Worm (Caenorhabditis elegans): ENCODE data around the gene ZK632.14.
A peak's percentile ranks its signal among the peaks of the same experiment; 100 is the strongest.

ZK632.14 gene

DNA sequence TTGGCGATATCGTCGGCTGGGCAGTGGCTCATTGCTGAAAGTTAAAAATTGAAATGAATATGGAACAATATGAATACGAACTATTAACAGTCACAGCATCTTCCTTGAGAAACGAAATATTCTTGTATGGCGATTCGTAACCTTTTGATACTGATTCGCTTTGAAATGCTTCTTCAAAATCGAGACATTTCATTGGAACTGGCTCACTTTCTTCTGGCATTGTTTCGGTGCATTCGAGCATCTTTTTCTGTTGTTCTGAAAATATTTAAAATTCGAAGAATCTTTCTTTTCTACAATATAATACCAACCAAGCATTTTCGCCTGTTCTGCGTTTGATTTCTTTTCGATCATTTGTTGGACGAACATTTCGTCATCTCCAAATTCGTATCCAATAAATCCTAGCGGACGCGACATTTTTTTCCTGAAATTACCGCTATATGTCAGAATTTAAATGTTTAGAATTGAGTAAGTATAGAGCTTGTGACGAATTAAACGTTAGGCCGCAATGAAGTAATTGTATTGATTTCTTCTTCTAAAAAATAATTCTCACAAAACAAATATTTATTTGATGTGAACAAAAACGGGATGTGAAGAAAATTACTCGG is 11.2 kb downstream of the ZK632.14 start, which contains the start of gene lin-52 (continued):
- TF ChIP-seq K12H6.12 (tag; optimal IDR thresholded peaks at IDR 0.05) (no peak), T07F8.4 (tag; optimal IDR thresholded peaks at IDR 0.05) (no peak), Y79H2A.3 (GFP tag; conservative IDR thresholded peaks at IDR 0.05) (no peak), tbx-9 (tag; optimal IDR thresholded peaks at IDR 0.05; ENCODE audit: borderline replicate concordance) (no peak), snpc-1.1 (tag; optimal IDR thresholded peaks at IDR 0.05; ENCODE audit: insufficient read depth) (no peak), unc-130 (GFP tag; optimal IDR thresholded peaks at IDR 0.05) (no peak), egl-18 (GFP tag; IDR thresholded peaks at IDR 0.05) (no peak), T26A5.8 (tag; optimal IDR thresholded peaks at IDR 0.05) (no peak), Y56A3A.18 (GFP tag; IDR thresholded peaks at IDR 0.05) (peak; percentile 57; the same call in 1 of the 2 replicates), madf-10 (tag; optimal IDR thresholded peaks at IDR 0.05) (peak; percentile 27), B0035.1 (tag; optimal IDR thresholded peaks at IDR 0.05) (peak; percentile 31), ceh-58 (GFP tag; IDR thresholded peaks at IDR 0.05) (no peak), fkh-3 (tag; optimal IDR thresholded peaks at IDR 0.05) (peak; percentile 13), F10E7.11 (tag; optimal IDR thresholded peaks at IDR 0.05) (no peak), ets-4 (GFP tag; optimal IDR thresholded peaks at IDR 0.05) (no peak), die-1 (tag; optimal IDR thresholded peaks at IDR 0.05) (no peak), F55B11.4 (tag; optimal IDR thresholded peaks at IDR 0.05; ENCODE audit: borderline replicate concordance, insufficient read depth) (no peak), F33H1.4 (GFP tag; IDR thresholded peaks at IDR 0.05) (no peak), madf-8 (GFP tag; conservative IDR thresholded peaks at IDR 0.05) (no peak), attf-5 (GFP tag; optimal IDR thresholded peaks at IDR 0.05) (no peak), atf-7 (tag; optimal IDR thresholded peaks at IDR 0.05) (peak; percentile 51), madf-6 (GFP tag; IDR thresholded peaks at IDR 0.05) (peak; percentile 35; the same call in 1 of the 2 replicates), egl-44 (GFP tag; IDR thresholded peaks at IDR 0.05) (no peak), zfh-2 (GFP tag; conservative IDR thresholded peaks at IDR 0.05) (no peak), lin-26 (GFP tag; IDR thresholded peaks at IDR 0.05) (no peak), hlh-26 (GFP tag; conservative IDR thresholded peaks at IDR 0.05) (no peak), F57C9.4 (tag; optimal IDR thresholded peaks at IDR 0.05) (no peak), pha-4 (tag; optimal IDR thresholded peaks at IDR 0.05) (no peak), dpff-1 (tag; optimal IDR thresholded peaks at IDR 0.05) (no peak), Y53G8AR.9 (GFP tag; conservative IDR thresholded peaks at IDR 0.05) (peak; percentile 90; the same call in 1 of the 2 replicates), let-526 (GFP tag; IDR thresholded peaks at IDR 0.05) (no peak), ccch-3 (GFP tag; optimal IDR thresholded peaks at IDR 0.05) (no peak), hmg-20 (GFP tag; IDR thresholded peaks at IDR 0.05) (no peak), akir-1 (GFP tag; optimal IDR thresholded peaks at IDR 0.05) (no peak), him-1 (tag; optimal IDR thresholded peaks at IDR 0.05) (peak; percentile 9), tbp1 (GFP tag; optimal IDR thresholded peaks at IDR 0.05) (peak; percentile 11), hlh-12 (tag; optimal IDR thresholded peaks at IDR 0.05) (no peak), lin-54 (GFP tag; optimal IDR thresholded peaks at IDR 0.05) (peak; percentile 29), ekl-4 (GFP tag; IDR thresholded peaks at IDR 0.05) (peak; percentile 35), F49E8.2 (tag; optimal IDR thresholded peaks at IDR 0.05; ENCODE audit: insufficient read depth) (no peak), ztf-3 (GFP tag; optimal IDR thresholded peaks at IDR 0.05) (no peak), chd-7 (tag; optimal IDR thresholded peaks at IDR 0.05) (peak; percentile 64), ama-1 (optimal IDR thresholded peaks at IDR 0.05) (peak; percentile 79), ama-1 (GFP tag; optimal IDR thresholded peaks at IDR 0.05) (peak in 1 of 2 experiments; percentile 8), gei-17 (GFP tag; optimal IDR thresholded peaks at IDR 0.05) (peak; percentile 17), D2030.7 (GFP tag; IDR thresholded peaks at IDR 0.05) (no peak), mcd-1 (GFP tag; IDR thresholded peaks at IDR 0.05) (no peak; the same call in 1 of the 2 replicates), nfya-1 (tag; optimal IDR thresholded peaks at IDR 0.05; ENCODE audit: borderline replicate concordance, insufficient read depth) (no peak), F57A8.1 (GFP tag; optimal IDR thresholded peaks at IDR 0.05) (no peak)
